Fruit fly (Drosophila melanogaster) whole organism, prepupa: ENCODE results near the gene Mur2B.

ENCODE experiments used
- Blimp-1 ChIP-seq: fragments of 200-800 bp; sonication (Bioruptor generic); optimal IDR thresholded peaks from 3 replicates; lab custom pipeline; 2017; ENCODE audit warnings: missing biosample characterization, missing genetic modification characterization, mild to moderate bottlenecking, moderate library complexity, missing genetic modification reagents
- CG11762 ChIP-seq: fragments of 200-800 bp; sonication (Bioruptor generic); optimal IDR thresholded peaks from 3 replicates; lab custom pipeline; 2016; ENCODE audit warnings: missing biosample characterization, missing genetic modification characterization; ENCODE audit not compliant: insufficient read depth
- CG6276 ChIP-seq: fragments of 200-800 bp; sonication (Bioruptor generic); optimal IDR thresholded peaks from 2 replicates; lab custom pipeline; 2017; ENCODE audit warnings: missing biosample characterization, mild to moderate bottlenecking, missing genetic modification characterization
- CG6792 ChIP-seq: fragments of 200-800 bp; sonication (Bioruptor generic); optimal IDR thresholded peaks from 3 replicates; lab custom pipeline; 2016; ENCODE audit warnings: missing biosample characterization, missing genetic modification characterization
- CG6854 ChIP-seq: fragments of 200-800 bp; sonication (Bioruptor generic); optimal IDR thresholded peaks from 2 replicates; lab custom pipeline; 2017; ENCODE audit warnings: missing biosample characterization, mild to moderate bottlenecking, missing genetic modification characterization
- Hr39 ChIP-seq: fragments of 200-800 bp; sonication (Bioruptor generic); optimal IDR thresholded peaks from 2 replicates; lab custom pipeline; 2016; ENCODE audit warnings: missing biosample characterization, missing genetic modification characterization
- Hr4 ChIP-seq: fragments of 200-800 bp; sonication (Bioruptor generic); optimal IDR thresholded peaks from 3 replicates; lab custom pipeline; 2016; ENCODE audit warnings: missing biosample characterization, missing genetic modification characterization
- Sox102F ChIP-seq: fragments of 200-800 bp; sonication (Bioruptor generic); optimal IDR thresholded peaks from 2 replicates; lab custom pipeline; 2016; ENCODE audit warnings: missing biosample characterization, mild to moderate bottlenecking, missing genetic modification characterization
- Sox15 ChIP-seq: fragments of 200-800 bp; sonication (Bioruptor generic); optimal IDR thresholded peaks from 3 replicates; lab custom pipeline; 2016; ENCODE audit warnings: missing biosample characterization, missing genetic modification characterization
- acj6 ChIP-seq: fragments of 200-800 bp; sonication (Bioruptor generic); optimal IDR thresholded peaks from 3 replicates; lab custom pipeline; 2016; ENCODE audit warnings: missing biosample characterization, missing genetic modification characterization
- fkh ChIP-seq: fragments of 200-800 bp; sonication (Bioruptor generic); optimal IDR thresholded peaks from 3 replicates; lab custom pipeline; 2017; ENCODE audit warnings: missing biosample characterization, mild to moderate bottlenecking, missing genetic modification characterization, moderate library complexity
- topi ChIP-seq: fragments of 200-800 bp; sonication (Bioruptor generic); optimal IDR thresholded peaks from 3 replicates; lab custom pipeline; 2016; ENCODE audit warnings: missing biosample characterization, missing genetic modification characterization

DNA sequence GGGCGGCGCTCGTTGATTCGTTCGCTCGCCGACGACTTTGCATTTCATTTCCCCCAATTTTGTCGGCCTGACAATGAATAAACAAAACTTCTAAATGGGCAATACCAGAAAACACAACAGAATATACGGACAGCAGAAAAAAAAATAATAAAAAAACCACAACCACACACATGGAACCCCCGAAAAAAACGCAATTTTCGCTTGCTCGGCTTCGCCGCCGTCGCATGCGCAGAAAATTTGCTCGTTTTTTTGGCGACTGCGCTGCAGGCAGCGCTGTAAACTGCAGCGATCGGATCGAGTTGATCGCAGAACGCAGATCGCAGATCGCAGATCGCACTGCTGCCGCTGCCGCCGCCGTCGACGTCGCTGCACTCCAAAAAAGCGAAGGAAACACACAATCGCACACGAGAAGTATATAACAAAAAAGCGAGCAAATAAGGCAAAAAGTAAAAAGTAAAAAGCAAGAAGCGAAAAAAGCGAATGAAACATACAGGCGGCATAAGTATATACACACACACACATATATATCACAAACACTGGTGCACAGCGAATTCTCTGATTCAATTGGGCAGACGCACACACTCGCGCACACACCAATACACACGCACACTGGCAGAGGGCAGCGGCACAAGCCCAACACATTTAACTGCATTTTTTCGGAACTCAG lies 56.8 kb downstream of the Mur2B start:
- TF ChIP-seq fkh (GFP tag; lab: Kevin White, UChicago): no peak
- TF ChIP-seq CG11762 (GFP tag; lab: Kevin White, UChicago): peak; percentile 21
- peak; percentile 44 for TF ChIP-seq Sox102F
- TF ChIP-seq Blimp-1 (GFP tag; lab: Kevin White, UChicago): peak; percentile 37
- no peak for TF ChIP-seq acj6 (GFP tag; lab: Kevin White, UChicago)
- TF ChIP-seq Hr39 (GFP tag; lab: Kevin White, UChicago): no peak
- TF ChIP-seq CG6792: peak; percentile 35
- TF ChIP-seq CG6854: peak; percentile 72
- TF ChIP-seq topi (GFP tag; lab: Kevin White, UChicago): peak; percentile 35
- no peak for TF ChIP-seq Hr4 (GFP tag; lab: Kevin White, UChicago)
- TF ChIP-seq CG6276 (GFP tag; lab: Kevin White, UChicago): no peak
- TF ChIP-seq Sox15 (GFP tag; lab: Kevin White, UChicago): no peak
